Worm (Caenorhabditis elegans): ENCODE data around the gene F08F8.9.

F08F8.9 gene

DNA sequence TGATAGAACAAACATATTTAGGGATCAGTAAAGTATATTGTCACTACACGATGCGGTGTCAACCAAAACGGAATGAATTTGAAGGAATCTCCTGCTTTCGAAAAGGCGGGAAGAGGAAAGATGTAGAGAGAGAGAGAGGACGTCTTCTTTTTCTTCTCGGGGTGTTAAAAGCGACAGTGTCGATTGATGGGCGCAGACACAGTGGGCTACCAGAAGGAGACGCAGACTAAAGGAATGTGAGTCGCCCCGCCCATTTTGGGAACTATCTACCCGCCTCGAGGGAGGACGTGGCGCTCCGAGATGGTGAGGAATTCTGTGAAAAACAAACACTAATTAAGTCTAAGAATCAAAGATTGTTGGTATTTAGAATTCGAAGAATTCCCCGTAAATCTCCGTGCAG lies 54.3 kb downstream of the F08F8.9 start, which contains the start of the genes B0361.14 and B0361.9:
Gene B0361.14 (minus strand): TSS at position 66 of the 400 bp plus-strand sequence.
Gene B0361.9 (minus strand): TSS at position 166 of the 400 bp plus-strand sequence.
- TF ChIP-seq flt-1 (GFP tag; IDR thresholded peaks at IDR 0.05), result no peak
- no peak for TF ChIP-seq med-1 (GFP tag; optimal IDR thresholded peaks at IDR 0.05; ENCODE audit: insufficient read depth)
- TF ChIP-seq tab-1 (GFP tag; IDR thresholded peaks at IDR 0.05), result no peak
- no peak for TF ChIP-seq T22C8.4 (GFP tag; IDR thresholded peaks at IDR 0.05)
- no peak for TF ChIP-seq klf-2 (GFP tag; conservative IDR thresholded peaks at IDR 0.05)
- TF ChIP-seq ztf-23 (GFP tag; IDR thresholded peaks at IDR 0.05), result no peak
- no peak for TF ChIP-seq ztf-29 (GFP tag; IDR thresholded peaks at IDR 0.05)
- TF ChIP-seq cog-1 (tag; optimal IDR thresholded peaks at IDR 0.05), result no peak
- no peak for TF ChIP-seq ref-1 (GFP tag; conservative IDR thresholded peaks at IDR 0.05)

Measured in whole organism, midembryonic.